Fruit fly (Drosophila melanogaster) whole organism, wandering third instar larva: ENCODE measurements around the gene ago.

Source experiments
- Abd-B ChIP-seq: fragments of >200 bp; optimal IDR thresholded peaks from 2 replicates; lab custom pipeline; 2017; ENCODE audit warnings: missing biosample characterization, missing genetic modification characterization
- Hr78 ChIP-seq: fragments of >200 bp; optimal IDR thresholded peaks from 2 replicates; lab custom pipeline; 2017; ENCODE audit warnings: missing biosample characterization, missing genetic modification characterization
- Hr83 ChIP-seq: fragments of 200-300 bp; sonication (Bioruptor generic); optimal IDR thresholded peaks from 2 replicates; lab custom pipeline; 2016; ENCODE audit warnings: missing biosample characterization, mild to moderate bottlenecking, missing genetic modification characterization, moderate library complexity; ENCODE audit not compliant: poor library complexity, severe bottlenecking
- Mio ChIP-seq: sonication (Bioruptor generic); optimal IDR thresholded peaks from 2 replicates; lab custom pipeline; 2016; ENCODE audit warnings: missing biosample characterization, missing genetic modification characterization
- h ChIP-seq: fragments of 200-800 bp; sonication (Bioruptor generic); optimal IDR thresholded peaks from 3 replicates; lab custom pipeline; 2016; ENCODE audit warnings: missing biosample characterization, mild to moderate bottlenecking, missing genetic modification characterization
- pan ChIP-seq: fragments of >200 bp; optimal IDR thresholded peaks from 2 replicates; lab custom pipeline; 2017
- psq ChIP-seq: fragments of 200-800 bp; sonication (Bioruptor generic); optimal IDR thresholded peaks from 3 replicates; lab custom pipeline; 2017; ENCODE audit warnings: missing biosample characterization, mild to moderate bottlenecking, missing genetic modification characterization, moderate library complexity
- usp ChIP-seq: fragments of >200 bp; optimal IDR thresholded peaks from 2 replicates; lab custom pipeline; 2017; ENCODE audit warnings: missing biosample characterization, missing genetic modification characterization

DNA sequence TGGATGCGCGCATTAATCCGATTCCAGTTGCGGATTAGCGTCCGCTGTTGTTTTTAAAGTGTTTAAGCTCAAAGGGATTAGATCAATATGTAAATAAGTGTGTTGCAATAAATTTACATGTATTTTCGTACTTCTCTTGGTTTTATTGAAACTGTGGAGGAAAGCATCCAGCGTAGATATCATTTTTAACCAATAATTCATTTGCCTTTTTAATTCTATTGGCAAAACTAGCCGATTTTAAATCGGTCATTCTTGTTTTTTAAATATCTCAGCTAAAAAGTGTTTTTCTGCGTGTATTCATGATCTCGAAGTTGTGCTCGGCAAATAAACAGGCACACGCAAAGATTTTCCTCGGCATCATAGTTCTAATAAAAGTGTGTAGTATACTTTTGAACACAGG, 39.2 kb upstream of the ago start:
- TF ChIP-seq Mio (GFP tag; lab: Kevin White, UChicago) (no peak), h (GFP tag; lab: Kevin White, UChicago) (no peak), Abd-B (no peak), psq (GFP tag; lab: Kevin White, UChicago) (no peak), pan (lab: Kevin White, UChicago) (no peak), Hr78 (GFP tag; lab: Kevin White, UChicago) (no peak), usp (GFP tag; lab: Kevin White, UChicago) (no peak), Hr83 (GFP tag; lab: Kevin White, UChicago) (no peak)
